Fruit fly (Drosophila melanogaster) whole organism, prepupa: ENCODE data around the gene CG13784.

Source experiments
- CG6792 ChIP-seq: fragments of 200-800 bp; sonication (Bioruptor generic); optimal IDR thresholded peaks from 3 replicates; lab custom pipeline; 2016; ENCODE audit warnings: missing biosample characterization, missing genetic modification characterization
- CG6854 ChIP-seq: fragments of 200-800 bp; sonication (Bioruptor generic); optimal IDR thresholded peaks from 2 replicates; lab custom pipeline; 2017; ENCODE audit warnings: missing biosample characterization, mild to moderate bottlenecking, missing genetic modification characterization
- CG8319 ChIP-seq: fragments of 200-800 bp; sonication (Bioruptor generic); optimal IDR thresholded peaks from 3 replicates; lab custom pipeline; 2016; ENCODE audit warnings: missing biosample characterization, missing genetic modification characterization
- Gug ChIP-seq: fragments of 200-800 bp; sonication (Bioruptor generic); IDR thresholded peaks from 2 replicates; pipeline ENCODE4 v1.3.6; 2022; ENCODE audit warnings: missing biosample characterization, missing genetic modification characterization
- Hr39 ChIP-seq: fragments of 200-800 bp; sonication (Bioruptor generic); optimal IDR thresholded peaks from 2 replicates; lab custom pipeline; 2016; ENCODE audit warnings: missing biosample characterization, missing genetic modification characterization
- Lpt ChIP-seq: fragments of 200-800 bp; sonication (Bioruptor generic); optimal IDR thresholded peaks from 3 replicates; lab custom pipeline; 2016; ENCODE audit warnings: missing biosample characterization, missing genetic modification characterization
- Sox15 ChIP-seq: fragments of 200-800 bp; sonication (Bioruptor generic); optimal IDR thresholded peaks from 3 replicates; lab custom pipeline; 2016; ENCODE audit warnings: missing biosample characterization, missing genetic modification characterization
- fkh ChIP-seq: fragments of 200-800 bp; sonication (Bioruptor generic); optimal IDR thresholded peaks from 3 replicates; lab custom pipeline; 2017; ENCODE audit warnings: missing biosample characterization, mild to moderate bottlenecking, missing genetic modification characterization, moderate library complexity
- spab ChIP-seq: fragments of 200-800 bp; sonication (Bioruptor generic); optimal IDR thresholded peaks from 2 replicates; lab custom pipeline; 2017; ENCODE audit warnings: missing biosample characterization, mild to moderate bottlenecking, missing genetic modification characterization, missing genetic modification reagents

DNA sequence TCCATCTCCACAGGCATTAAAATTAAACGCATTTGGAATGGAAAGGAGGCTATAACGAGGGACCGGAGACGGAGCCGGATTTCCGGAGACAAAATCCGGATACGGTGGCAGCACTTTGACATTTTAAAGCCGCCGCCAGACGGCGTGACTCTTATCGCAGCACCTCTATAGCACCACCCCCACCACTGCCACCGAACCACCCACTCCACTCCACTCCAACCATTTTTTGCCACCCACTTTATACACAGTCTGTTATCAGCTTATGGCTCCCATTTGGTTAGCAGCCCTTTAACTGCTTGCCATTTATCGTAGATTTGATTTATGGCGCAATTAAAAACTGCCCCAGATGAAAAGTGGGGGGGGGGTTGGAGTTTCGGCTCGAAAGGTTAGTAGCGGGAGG lies 50.8 kb downstream of the CG13784 start:
- TF ChIP-seq fkh (GFP tag; lab: Kevin White, UChicago) (no peak), Hr39 (GFP tag; lab: Kevin White, UChicago) (no peak), Lpt (no peak), CG8319 (no peak), CG6854 (GFP tag; lab: Kevin White, UChicago) (no peak), CG6792 (no peak), spab (GFP tag; lab: Kevin White, UChicago) (no peak), Gug (GFP tag; lab: Robert Waterston, UW) (no peak), Sox15 (GFP tag; lab: Kevin White, UChicago) (no peak)
